Fruit fly (Drosophila melanogaster) whole organism, embryonic: ENCODE measurements around the gene CG16956.

Experiments
- Asciz ChIP-seq: fragments of 200-800 bp; sonication (Bioruptor generic); optimal IDR thresholded peaks from 2 replicates; lab custom pipeline; 2017; ENCODE audit warnings: missing biosample characterization, mild to moderate bottlenecking, missing genetic modification characterization, missing genetic modification reagents
- Atf3 ChIP-seq: fragments of 200-800 bp; sonication (Bioruptor generic); optimal IDR thresholded peaks from 3 replicates; lab custom pipeline; 2016; ENCODE audit warnings: missing biosample characterization, missing genetic modification characterization
- B-H1 ChIP-seq: fragments of 200-800 bp; sonication (Bioruptor generic); IDR thresholded peaks from 3 replicates; pipeline ENCODE4 v1.3.6; 2022; ENCODE audit warnings: missing biosample characterization, missing genetic modification characterization
- Blimp-1 ChIP-seq: fragments of 200-800 bp; sonication (Bioruptor generic); optimal IDR thresholded peaks from 3 replicates; lab custom pipeline; 2018; ENCODE audit warnings: missing biosample characterization, missing genetic modification characterization, mild to moderate bottlenecking, moderate library complexity, missing genetic modification reagents
- CG1024 ChIP-seq: fragments of 200-800 bp; sonication (Bioruptor generic); IDR thresholded peaks from 2 replicates; pipeline ENCODE4 v1.3.6; 2022; ENCODE audit warnings: missing biosample characterization, missing genetic modification characterization
- CG10959 ChIP-seq: fragments of 200-800 bp; sonication (Bioruptor generic); IDR thresholded peaks from 2 replicates; pipeline ENCODE4 v1.3.6; 2022; ENCODE audit warnings: missing biosample characterization, missing genetic modification characterization
- CG11398 ChIP-seq: fragments of 200-800 bp; sonication (Bioruptor generic); optimal IDR thresholded peaks from 2 replicates; lab custom pipeline; 2016; ENCODE audit warnings: missing biosample characterization, missing genetic modification characterization
- CG11560 ChIP-seq: fragments of 200-800 bp; sonication (Bioruptor generic); IDR thresholded peaks from 3 replicates; pipeline ENCODE4 v1.3.6; 2022; ENCODE audit warnings: missing biosample characterization, missing genetic modification characterization
- CG12219 ChIP-seq: fragments of 200-800 bp; sonication (Bioruptor generic); optimal IDR thresholded peaks from 3 replicates; lab custom pipeline; 2018; ENCODE audit warnings: missing biosample characterization, mild to moderate bottlenecking, missing genetic modification characterization
- CG12769 ChIP-seq: fragments of 200-800 bp; sonication (Bioruptor generic); optimal IDR thresholded peaks from 2 replicates; lab custom pipeline; 2019; ENCODE audit warnings: missing biosample characterization, mild to moderate bottlenecking, missing genetic modification characterization, moderate library complexity
- CG13296 ChIP-seq: fragments of 200-800 bp; sonication (Bioruptor generic); optimal IDR thresholded peaks from 3 replicates; lab custom pipeline; 2018; ENCODE audit warnings: missing biosample characterization, mild to moderate bottlenecking, missing genetic modification characterization
- CG14667 ChIP-seq: fragments of 200-800 bp; sonication (Bioruptor generic); IDR thresholded peaks from 2 replicates; pipeline ENCODE4 v1.3.6; 2022; ENCODE audit warnings: missing biosample characterization, missing genetic modification characterization
- CG18619 ChIP-seq: fragments of 200-800 bp; sonication (Bioruptor generic); optimal IDR thresholded peaks from 3 replicates; lab custom pipeline; 2017; ENCODE audit warnings: missing biosample characterization, mild to moderate bottlenecking, missing genetic modification characterization
- CG6272 ChIP-seq: fragments of 200-800 bp; sonication (Bioruptor generic); IDR thresholded peaks from 2 replicates; pipeline ENCODE4 v1.3.6; 2022; ENCODE audit warnings: missing biosample characterization, missing genetic modification characterization
- CG6654 ChIP-seq: fragments of 200-800 bp; sonication (Bioruptor generic); optimal IDR thresholded peaks from 2 replicates; lab custom pipeline; 2017; ENCODE audit warnings: missing biosample characterization, mild to moderate bottlenecking, missing genetic modification characterization
- CG7556 ChIP-seq: fragments of 200-800 bp; sonication (Bioruptor generic); optimal IDR thresholded peaks from 2 replicates; lab custom pipeline; 2017; ENCODE audit warnings: missing biosample characterization, mild to moderate bottlenecking, missing genetic modification characterization
- CG8359 ChIP-seq: fragments of 200-800 bp; sonication (Bioruptor generic); optimal IDR thresholded peaks from 2 replicates; lab custom pipeline; 2017; ENCODE audit warnings: missing biosample characterization, mild to moderate bottlenecking, missing genetic modification characterization, borderline replicate concordance
- Dip2 ChIP-seq: fragments of 200-800 bp; sonication (Bioruptor generic); IDR thresholded peaks from 2 replicates; pipeline ENCODE4 v1.3.6; 2022; ENCODE audit warnings: missing biosample characterization, missing genetic modification characterization
- Hand ChIP-seq: fragments of 200-800 bp; sonication (Bioruptor generic); optimal IDR thresholded peaks from 2 replicates; lab custom pipeline; 2017; ENCODE audit warnings: mild to moderate bottlenecking, missing biosample characterization, missing genetic modification reagents, missing genetic modification characterization
- HmgD ChIP-seq: fragments of 200-800 bp; sonication (Bioruptor generic); optimal IDR thresholded peaks from 3 replicates; lab custom pipeline; 2016; ENCODE audit warnings: missing biosample characterization, missing genetic modification characterization
- Hr3 ChIP-seq: fragments of 200-800 bp; sonication (Bioruptor generic); optimal IDR thresholded peaks from 3 replicates; lab custom pipeline; 2016; ENCODE audit warnings: missing biosample characterization, missing genetic modification characterization
- Hr51 ChIP-seq, 2 experiments: fragments of 200-800 bp; sonication (Bioruptor generic); optimal IDR thresholded peaks; 2 replicates in 1 of 2; 3 replicates in 1 of 2; lab custom pipeline; 2016 to 2018; ENCODE audit warnings: missing biosample characterization in 2 of 2, missing genetic modification characterization in 2 of 2, mild to moderate bottlenecking in 1 of 2, moderate library complexity in 1 of 2
- Lpt ChIP-seq: fragments of >200 bp; optimal IDR thresholded peaks from 2 replicates; lab custom pipeline; 2018; ENCODE audit warnings: missing biosample characterization, missing genetic modification characterization
- Myb ChIP-seq: fragments of 200-800 bp; sonication (Bioruptor generic); optimal IDR thresholded peaks from 2 replicates; lab custom pipeline; 2016; ENCODE audit warnings: missing biosample characterization, missing genetic modification characterization
- NC2β ChIP-seq: fragments of 200-800 bp; sonication (Bioruptor generic); optimal IDR thresholded peaks from 2 replicates; lab custom pipeline; 2016; ENCODE audit warnings: missing biosample characterization, missing genetic modification characterization
- NK7.1 ChIP-seq: fragments of 200-800 bp; sonication (Bioruptor generic); optimal IDR thresholded peaks from 3 replicates; lab custom pipeline; 2016; ENCODE audit warnings: missing biosample characterization, missing genetic modification characterization
- Nf-YB ChIP-seq: fragments of 200-800 bp; sonication (Bioruptor generic); optimal IDR thresholded peaks from 3 replicates; lab custom pipeline; 2019; ENCODE audit warnings: missing biosample characterization, mild to moderate bottlenecking, missing genetic modification characterization, moderate library complexity
- Oli ChIP-seq: fragments of 200-800 bp; sonication (Bioruptor generic); optimal IDR thresholded peaks from 2 replicates; lab custom pipeline; 2018; ENCODE audit warnings: missing biosample characterization, mild to moderate bottlenecking, missing genetic modification characterization, moderate library complexity
- Side ChIP-seq: fragments of 200-800 bp; sonication (Bioruptor generic); optimal IDR thresholded peaks from 2 replicates; lab custom pipeline; 2016; ENCODE audit warnings: missing biosample characterization, missing genetic modification characterization
- Sin3A ChIP-seq: fragments of >200 bp; optimal IDR thresholded peaks from 2 replicates; lab custom pipeline; 2018
- Six4 ChIP-seq: fragments of 200-800 bp; sonication (Bioruptor generic); optimal IDR thresholded peaks from 2 replicates; lab custom pipeline; 2016; ENCODE audit warnings: missing biosample characterization, missing genetic modification characterization
- Spps ChIP-seq: fragments of 200-800 bp; sonication (Bioruptor generic); optimal IDR thresholded peaks from 2 replicates; lab custom pipeline; 2018; ENCODE audit warnings: missing biosample characterization, mild to moderate bottlenecking, missing genetic modification characterization
- ab ChIP-seq: fragments of 200-800 bp; sonication (Bioruptor generic); optimal IDR thresholded peaks from 2 replicates; lab custom pipeline; 2016; ENCODE audit warnings: missing biosample characterization, missing genetic modification characterization
- bab2 ChIP-seq: fragments of 200-800 bp; sonication (Bioruptor generic); optimal IDR thresholded peaks from 2 replicates; lab custom pipeline; 2016; ENCODE audit warnings: missing biosample characterization, missing genetic modification characterization
- bowl ChIP-seq: fragments of 200-800 bp; sonication (Bioruptor generic); IDR thresholded peaks from 2 replicates; pipeline ENCODE4 v1.3.6; 2022; ENCODE audit warnings: missing biosample characterization, missing genetic modification characterization
- dmrt11E ChIP-seq: fragments of 200-800 bp; sonication (Bioruptor generic); optimal IDR thresholded peaks from 3 replicates; lab custom pipeline; 2018; ENCODE audit warnings: missing biosample characterization, mild to moderate bottlenecking, missing genetic modification characterization, moderate library complexity
- mam ChIP-seq: fragments of 200-800 bp; sonication (Bioruptor generic); optimal IDR thresholded peaks from 3 replicates; lab custom pipeline; 2016; ENCODE audit warnings: missing biosample characterization, missing genetic modification characterization
- nerfin-1 ChIP-seq: fragments of 200-800 bp; sonication (Bioruptor generic); optimal IDR thresholded peaks from 3 replicates; lab custom pipeline; 2019; ENCODE audit warnings: missing biosample characterization, mild to moderate bottlenecking, missing genetic modification characterization, moderate library complexity
- onecut ChIP-seq: fragments of 200-800 bp; sonication (Bioruptor generic); IDR thresholded peaks from 2 replicates; pipeline ENCODE4 v1.3.6; 2022; ENCODE audit warnings: missing biosample characterization, missing genetic modification characterization
- prd ChIP-seq, 3 experiments: fragments of >200 bp in 2 of 3; fragments of 200-800 bp in 1 of 3; sonication (Bioruptor generic) in 1 of 3; optimal IDR thresholded peaks in 2 of 3; IDR thresholded peaks in 1 of 3; 2 replicates in 2 of 3; 3 replicates in 1 of 3; pipeline versions ENCODE4 v1.3.6 to Lab custom; 2017 to 2022; ENCODE audit warnings: missing biosample characterization in 1 of 3, missing genetic modification characterization in 1 of 3
- schlank ChIP-seq: fragments of 200-800 bp; sonication (Bioruptor generic); optimal IDR thresholded peaks from 2 replicates; lab custom pipeline; 2018; ENCODE audit warnings: missing biosample characterization, mild to moderate bottlenecking, missing genetic modification characterization
- sisA ChIP-seq: fragments of 200-800 bp; sonication (Bioruptor generic); IDR thresholded peaks from 2 replicates; pipeline ENCODE4 v1.3.6; 2022; ENCODE audit warnings: missing biosample characterization, missing genetic modification characterization
- slbo ChIP-seq: fragments of 200-800 bp; sonication (Bioruptor generic); IDR thresholded peaks from 2 replicates; pipeline ENCODE4 v1.3.6; 2022; ENCODE audit warnings: missing biosample characterization, missing genetic modification characterization
- ssp ChIP-seq: fragments of 200-800 bp; sonication (Bioruptor generic); IDR thresholded peaks from 2 replicates; pipeline ENCODE4 v1.3.6; 2022; ENCODE audit warnings: missing biosample characterization, missing genetic modification characterization
- tna ChIP-seq: fragments of 200-800 bp; sonication (Bioruptor generic); IDR thresholded peaks from 2 replicates; pipeline ENCODE4 v1.3.6; 2022; ENCODE audit warnings: missing biosample characterization, missing genetic modification characterization; ENCODE audit not compliant: partially characterized antibody
- unc-4 ChIP-seq: fragments of 200-800 bp; sonication (Bioruptor generic); IDR thresholded peaks from 2 replicates; pipeline ENCODE4 v1.3.6; 2022; ENCODE audit warnings: missing biosample characterization, missing genetic modification characterization; ENCODE audit not compliant: partially characterized antibody
- unpg ChIP-seq: fragments of 200-800 bp; sonication (Bioruptor generic); optimal IDR thresholded peaks from 3 replicates; lab custom pipeline; 2018; ENCODE audit warnings: missing biosample characterization, mild to moderate bottlenecking, missing genetic modification characterization, moderate library complexity
- wek ChIP-seq: fragments of 200-800 bp; sonication (Bioruptor generic); optimal IDR thresholded peaks from 3 replicates; lab custom pipeline; 2018; ENCODE audit warnings: missing biosample characterization, mild to moderate bottlenecking, missing genetic modification characterization, moderate library complexity

Gene CG16956

DNA sequence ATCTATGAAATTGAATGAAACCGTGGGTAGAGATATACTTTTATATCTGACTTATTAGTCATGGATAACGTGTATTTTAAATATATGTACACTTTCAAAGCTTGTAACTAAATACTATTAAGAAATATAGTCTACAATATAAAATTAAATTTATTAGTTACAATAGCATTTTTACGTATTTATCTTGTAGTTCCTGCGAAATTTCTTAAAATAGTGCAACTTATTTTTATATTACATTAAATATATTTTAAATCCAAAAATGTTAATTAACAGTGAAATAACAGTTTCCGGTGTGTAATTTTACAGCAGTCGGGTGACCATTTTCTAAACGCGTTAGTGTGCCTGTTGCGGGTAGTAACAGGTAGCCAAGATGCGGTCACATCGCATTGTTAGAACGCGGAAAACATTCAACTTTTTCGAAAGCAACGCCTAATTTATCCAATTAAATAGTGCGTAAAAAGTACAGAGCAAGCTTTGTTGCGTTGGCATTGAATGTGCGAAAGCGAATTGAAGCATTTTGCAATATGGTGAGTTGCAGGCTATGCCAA, 15.7 kb downstream of the CG16956 start, which contains the start of the genes CG10859 and CG7110 (continued):
- TF ChIP-seq CG14667 (GFP tag; lab: Robert Waterston, UW), result no peak
- no peak for TF ChIP-seq Spps
- TF ChIP-seq Hr51 (GFP tag; optimal IDR thresholded peaks at IDR 0.05; lab: Kevin White, UChicago), result peak in 1 of 2 experiments; percentile 46
- peak; percentile 29 for TF ChIP-seq Myb (GFP tag; lab: Kevin White, UChicago)
- no peak for TF ChIP-seq sisA
- no peak for TF ChIP-seq unc-4 (GFP tag; lab: Robert Waterston, UW)
- no peak for TF ChIP-seq ssp
- TF ChIP-seq Six4 (GFP tag; lab: Kevin White, UChicago), result no peak
- TF ChIP-seq CG10959 (GFP tag; lab: Robert Waterston, UW), result no peak
- TF ChIP-seq HmgD (GFP tag; lab: Kevin White, UChicago), result no peak
- TF ChIP-seq CG8359 (GFP tag; lab: Kevin White, UChicago), result peak; percentile 38
- no peak for TF ChIP-seq schlank (tag; lab: Kevin White, UChicago)
- TF ChIP-seq CG7556, result no peak
- TF ChIP-seq nerfin-1 (tag; lab: Kevin White, UChicago), result peak; percentile 51
- no peak for TF ChIP-seq Oli (tag; lab: Kevin White, UChicago)
- TF ChIP-seq CG11560, result no peak
- TF ChIP-seq bab2, result no peak
- TF ChIP-seq Sin3A (lab: Kevin White, UChicago), result no peak
- peak; percentile 10 for TF ChIP-seq Nf-YB (GFP tag; lab: Kevin White, UChicago)
- no peak for TF ChIP-seq CG6654 (GFP tag; lab: Kevin White, UChicago)
- no peak for TF ChIP-seq CG11398 (GFP tag; lab: Kevin White, UChicago)
- TF ChIP-seq CG12769, result no peak
- TF ChIP-seq bowl (GFP tag; lab: Robert Waterston, UW), result no peak
- no peak for TF ChIP-seq CG6272 (GFP tag; lab: Robert Waterston, UW)
- no peak for TF ChIP-seq Blimp-1 (GFP tag; lab: Kevin White, UChicago)
- peak; percentile 59 for TF ChIP-seq Asciz (GFP tag; lab: Kevin White, UChicago)
- TF ChIP-seq ab (GFP tag; lab: Kevin White, UChicago), result no peak

DNA sequence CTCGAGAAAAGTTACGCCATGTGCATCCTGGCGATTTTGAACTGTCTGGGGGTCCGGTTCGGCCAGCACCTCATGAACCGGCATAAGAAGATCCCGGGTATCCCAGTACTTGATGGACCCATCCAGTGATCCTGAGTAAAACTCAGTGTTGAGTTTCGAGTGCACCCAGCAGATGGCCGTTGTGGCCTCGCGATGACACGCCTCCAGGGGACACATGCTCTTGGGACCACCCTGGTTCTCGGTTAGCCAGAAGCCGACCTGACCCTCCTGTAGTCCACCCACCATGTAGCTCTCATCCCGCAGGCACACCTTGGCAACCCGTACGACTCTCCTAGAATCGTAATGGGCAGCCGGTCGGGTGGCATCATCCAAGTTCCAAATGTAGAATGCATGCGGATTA, 17.0 kb downstream of the CG16956 start:
- TF ChIP-seq B-H1 (GFP tag; lab: Robert Waterston, UW) (no peak), CG14667 (GFP tag; lab: Robert Waterston, UW) (no peak), Lpt (GFP tag; lab: Kevin White, UChicago) (no peak)

DNA sequence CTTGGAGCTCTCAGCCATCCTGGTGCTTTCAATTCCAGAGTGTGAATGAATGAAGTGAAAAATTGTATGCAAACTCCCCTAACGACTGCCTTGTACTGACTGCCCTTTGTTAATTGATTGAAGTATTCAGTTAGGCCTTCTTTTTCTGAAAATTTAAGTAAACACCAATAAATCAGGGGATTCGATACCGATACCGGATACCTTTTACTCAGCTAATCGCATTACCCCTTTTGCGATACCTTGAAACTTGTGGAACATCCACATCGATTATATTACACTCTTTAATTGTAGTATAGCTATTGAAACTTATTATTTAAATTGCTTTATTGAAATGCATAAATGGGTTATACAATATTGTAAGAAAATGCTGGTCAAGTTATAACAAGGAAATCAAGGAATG, 18.3 kb downstream of the CG16956 start, which contains the start of gene CG16957:
Gene CG16957, minus strand, starts transcription at position 101 of the 400 bp plus-strand sequence.
- no peak for TF ChIP-seq CG13296 (GFP tag; lab: Kevin White, UChicago)
- TF ChIP-seq unpg (GFP tag; lab: Kevin White, UChicago), result no peak
- no peak for TF ChIP-seq wek
- no peak for TF ChIP-seq mam (GFP tag; lab: Kevin White, UChicago)
- TF ChIP-seq Dip2, result no peak
- TF ChIP-seq CG12219, result no peak
- no peak for TF ChIP-seq NC2β (GFP tag; lab: Kevin White, UChicago)
- TF ChIP-seq slbo (GFP tag; lab: Robert Waterston, UW), result no peak
- TF ChIP-seq Atf3 (GFP tag; lab: Kevin White, UChicago), result no peak
- TF ChIP-seq prd (optimal IDR thresholded peaks at IDR 0.05; lab: Kevin White, UChicago), result no peak
- no peak for TF ChIP-seq prd (GFP tag; IDR thresholded peaks at IDR 0.05; lab: Robert Waterston, UW)
- TF ChIP-seq dmrt11E (tag; lab: Kevin White, UChicago), result no peak
- TF ChIP-seq Hr3 (GFP tag; lab: Kevin White, UChicago), result no peak
- TF ChIP-seq tna (GFP tag; lab: Robert Waterston, UW), result no peak
- no peak for TF ChIP-seq CG18619 (GFP tag; lab: Kevin White, UChicago)
- TF ChIP-seq Hand (GFP tag; lab: Kevin White, UChicago), result no peak
- TF ChIP-seq Side (GFP tag; lab: Kevin White, UChicago), result no peak
- TF ChIP-seq NK7.1, result no peak
- no peak for TF ChIP-seq CG1024 (GFP tag; lab: Robert Waterston, UW)
- TF ChIP-seq onecut (GFP tag; lab: Robert Waterston, UW), result no peak
